Fruit fly (Drosophila melanogaster): Measurements from ENCODE around the gene Sumo.

- TF ChIP-seq CTCF (optimal IDR thresholded peaks at IDR 0.05): no peak
- TF ChIP-seq CG8478 (optimal IDR thresholded peaks at IDR 0.05): no peak
These were observed 36.9 kb upstream of the Sumo start for dm6 chr2L:7004304-7004703.

Data from S2 (cell line).